Worm (Caenorhabditis elegans) whole organism, late embryonic: ENCODE results near the gene F52B10.3.

Experiments used
- C08G9.2 ChIP-seq: sonication (generic microtip); optimal IDR thresholded peaks from 2 replicates; lab custom pipeline; 2016; ENCODE audit warnings: mild to moderate bottlenecking, missing genetic modification characterization, moderate library complexity, missing compliant biosample characterization
- K02D7.2 ChIP-seq: sonication (generic microtip); optimal IDR thresholded peaks from 2 replicates; lab custom pipeline; 2017; ENCODE audit warnings: mild to moderate bottlenecking, missing genetic modification characterization, missing compliant biosample characterization
- Y22D7AL.16 ChIP-seq: sonication (generic microtip); optimal IDR thresholded peaks from 2 replicates; lab custom pipeline; 2016; ENCODE audit warnings: missing genetic modification characterization, missing compliant biosample characterization
- ama-1 ChIP-seq: fragments of 150-350 bp; optimal IDR thresholded peaks from 2 replicates; lab custom pipeline; 2014
- ceh-14 ChIP-seq: sonication (generic microtip); optimal IDR thresholded peaks from 2 replicates; lab custom pipeline; 2016; ENCODE audit warnings: missing genotype, missing genetic modification characterization, missing compliant biosample characterization
- ceh-18 ChIP-seq: sonication (generic microtip); optimal IDR thresholded peaks from 2 replicates; lab custom pipeline; 2016; ENCODE audit warnings: missing genetic modification characterization, missing compliant biosample characterization
- ceh-19 ChIP-seq: fragments of 200-800 bp; sonication (Bioruptor generic); optimal IDR thresholded peaks from 2 replicates; lab custom pipeline; 2018; ENCODE audit warnings: mild to moderate bottlenecking, missing genetic modification characterization, missing compliant biosample characterization
- ceh-2 ChIP-seq: sonication (generic microtip); optimal IDR thresholded peaks from 2 replicates; lab custom pipeline; 2016; ENCODE audit warnings: missing genotype, missing genetic modification characterization, missing compliant biosample characterization
- ceh-22 ChIP-seq: sonication (generic microtip); optimal IDR thresholded peaks from 2 replicates; lab custom pipeline; 2017; ENCODE audit warnings: missing biosample characterization, missing genetic modification characterization
- ceh-30 ChIP-seq: fragments of 150-350 bp; optimal IDR thresholded peaks from 2 replicates; lab custom pipeline; 2014; ENCODE audit warnings: missing biosample characterization, missing genetic modification characterization
- ceh-34 ChIP-seq: sonication (generic microtip); optimal IDR thresholded peaks from 2 replicates; lab custom pipeline; 2016; ENCODE audit warnings: mild to moderate bottlenecking, missing genetic modification characterization, missing compliant biosample characterization
- ceh-45 ChIP-seq: fragments of 200-800 bp; sonication (Bioruptor generic); IDR thresholded peaks from 2 replicates; pipeline ENCODE4 v1.3.6; 2022; ENCODE audit warnings: missing genetic modification reagents, missing genetic modification characterization, missing compliant biosample characterization
- ceh-9 ChIP-seq: sonication (generic microtip); optimal IDR thresholded peaks from 2 replicates; lab custom pipeline; 2016; ENCODE audit warnings: mild to moderate bottlenecking, missing genetic modification characterization, inconsistent platforms, missing compliant biosample characterization
- dmd-4 ChIP-seq: sonication (generic microtip); optimal IDR thresholded peaks from 2 replicates; lab custom pipeline; 2016; ENCODE audit warnings: borderline replicate concordance, missing genetic modification characterization, missing compliant biosample characterization
- dve-1 ChIP-seq: sonication (generic microtip); optimal IDR thresholded peaks from 2 replicates; lab custom pipeline; 2017; ENCODE audit warnings: antibody characterized with exemption, mild to moderate bottlenecking, missing genetic modification characterization, missing compliant biosample characterization
- ets-4 ChIP-seq: sonication (generic microtip); optimal IDR thresholded peaks from 2 replicates; lab custom pipeline; 2016; ENCODE audit warnings: missing genetic modification characterization, missing compliant biosample characterization
- eyg-1 ChIP-seq: sonication (generic microtip); optimal IDR thresholded peaks from 2 replicates; lab custom pipeline; 2016; ENCODE audit warnings: missing genotype, missing genetic modification characterization, missing compliant biosample characterization
- fkh-10 ChIP-seq: fragments of 150-350 bp; optimal IDR thresholded peaks from 2 replicates; lab custom pipeline; 2014; ENCODE audit warnings: missing biosample characterization, missing genetic modification reagents, missing genetic modification characterization
- fkh-6 ChIP-seq: sonication (generic microtip); optimal IDR thresholded peaks from 2 replicates; lab custom pipeline; 2016; ENCODE audit warnings: missing genetic modification characterization, missing compliant biosample characterization
- gmeb-2 ChIP-seq: sonication (generic microtip); optimal IDR thresholded peaks from 2 replicates; lab custom pipeline; 2016; ENCODE audit warnings: missing genetic modification characterization, inconsistent platforms, missing compliant biosample characterization
- hlh-13 ChIP-seq: fragments of 200-800 bp; sonication (Bioruptor generic); optimal IDR thresholded peaks from 2 replicates; lab custom pipeline; 2018; ENCODE audit warnings: mild to moderate bottlenecking, missing genetic modification characterization, missing compliant biosample characterization
- lim-6 ChIP-seq: sonication (generic microtip); optimal IDR thresholded peaks from 2 replicates; lab custom pipeline; 2016; ENCODE audit warnings: missing genetic modification characterization, missing compliant biosample characterization
- nfya-1 ChIP-seq: sonication (generic microtip); optimal IDR thresholded peaks from 2 replicates; lab custom pipeline; 2017; ENCODE audit warnings: missing genetic modification characterization, mild to moderate bottlenecking, missing compliant biosample characterization, antibody characterized with exemption, moderate library complexity
- npax-4 ChIP-seq: sonication (generic microtip); optimal IDR thresholded peaks from 2 replicates; lab custom pipeline; 2016; ENCODE audit warnings: missing genetic modification characterization, missing compliant biosample characterization
- pax-1 ChIP-seq: fragments of 150-350 bp; optimal IDR thresholded peaks from 2 replicates; lab custom pipeline; 2014; ENCODE audit warnings: missing biosample characterization, missing genetic modification characterization
- pha-2 ChIP-seq: sonication (generic microtip); optimal IDR thresholded peaks from 2 replicates; lab custom pipeline; 2017; ENCODE audit warnings: mild to moderate bottlenecking, missing genetic modification characterization, missing compliant biosample characterization
- ref-2 ChIP-seq: sonication (generic microtip); optimal IDR thresholded peaks from 2 replicates; lab custom pipeline; 2016; ENCODE audit warnings: missing genetic modification characterization, missing compliant biosample characterization
- sox-2 ChIP-seq: fragments of 200-800 bp; sonication (Bioruptor generic); IDR thresholded peaks from 2 replicates; pipeline ENCODE4 v1.3.6; 2022; ENCODE audit warnings: missing genetic modification reagents, missing genetic modification characterization, missing compliant biosample characterization
- syd-9 ChIP-seq: sonication (generic microtip); optimal IDR thresholded peaks from 2 replicates; lab custom pipeline; 2016; ENCODE audit warnings: mild to moderate bottlenecking, missing genetic modification characterization, moderate library complexity, missing compliant biosample characterization
- tbx-2 ChIP-seq: sonication (generic microtip); optimal IDR thresholded peaks from 2 replicates; lab custom pipeline; 2016; ENCODE audit warnings: missing genetic modification characterization, missing compliant biosample characterization
- tbx-7 ChIP-seq: sonication (generic microtip); optimal IDR thresholded peaks from 2 replicates; lab custom pipeline; 2016; ENCODE audit warnings: missing genotype, missing genetic modification characterization, missing compliant biosample characterization
- ttx-3 ChIP-seq: sonication (generic microtip); optimal IDR thresholded peaks from 2 replicates; lab custom pipeline; 2016; ENCODE audit warnings: missing genetic modification reagents, missing genetic modification characterization, missing compliant biosample characterization
- unc-3 ChIP-seq, 2 experiments: fragments of 200-800 bp in 1 of 2; sonication (Bioruptor generic) in 1 of 2; sonication (generic microtip) in 1 of 2; conservative IDR thresholded peaks in 1 of 2; optimal IDR thresholded peaks in 1 of 2; 2 replicates each; pipeline versions ENCODE4 v1.3.6 to Lab custom; 2016 to 2022; ENCODE audit warnings: missing compliant biosample characterization in 2 of 2, missing genetic modification characterization in 2 of 2, missing genetic modification reagents in 1 of 2
- zip-5 ChIP-seq: sonication (generic microtip); optimal IDR thresholded peaks from 2 replicates; lab custom pipeline; 2016; ENCODE audit warnings: missing genetic modification characterization, missing compliant biosample characterization
- ztf-16 ChIP-seq: sonication (generic microtip); optimal IDR thresholded peaks from 2 replicates; lab custom pipeline; 2017; ENCODE audit warnings: missing genetic modification characterization, missing compliant biosample characterization

F52B10.3 gene

ce11 chrX:2874598-2874997, 23.6 kb downstream of the F52B10.3 start:
- TF ChIP-seq ref-2 (tag; lab: Kevin White, UChicago) (no peak), syd-9 (tag; lab: Kevin White, UChicago) (no peak), ceh-2 (tag; lab: Kevin White, UChicago) (no peak), fkh-10 (GFP tag; lab: Kevin White, UChicago) (no peak), Y22D7AL.16 (tag; lab: Kevin White, UChicago) (no peak), ztf-16 (no peak), pax-1 (no peak), pha-2 (tag; lab: Kevin White, UChicago) (no peak)

- TF ChIP-seq C08G9.2 (no peak), gmeb-2 (no peak), npax-4 (tag; lab: Kevin White, UChicago) (no peak), K02D7.2 (tag; lab: Kevin White, UChicago) (no peak)
Observed at ce11 chrX:2873272-2873671, 24.9 kb downstream of the F52B10.3 start.

- TF ChIP-seq ceh-34 (tag; lab: Kevin White, UChicago) (peak; percentile 23), ttx-3 (tag; lab: Kevin White, UChicago) (no peak), fkh-6 (tag; lab: Kevin White, UChicago) (no peak), tbx-7 (tag; lab: Kevin White, UChicago) (no peak), ceh-14 (tag; lab: Kevin White, UChicago) (no peak), ceh-22 (no peak), ceh-9 (tag; lab: Kevin White, UChicago) (no peak), unc-3 (GFP tag; conservative IDR thresholded peaks at IDR 0.05; lab: Robert Waterston, UW) (no peak), unc-3 (tag; optimal IDR thresholded peaks at IDR 0.05; lab: Kevin White, UChicago) (no peak), npax-4 (tag; lab: Kevin White, UChicago) (no peak), ama-1 (lab: Kevin White, UChicago) (no peak), dve-1 (tag; lab: Kevin White, UChicago) (peak; percentile 1), dmd-4 (tag; lab: Kevin White, UChicago) (no peak), hlh-13 (GFP tag; lab: Kevin White, UChicago) (no peak), ceh-18 (no peak), sox-2 (GFP tag; lab: Robert Waterston, UW) (no peak), eyg-1 (tag; lab: Kevin White, UChicago) (no peak), nfya-1 (tag; lab: Kevin White, UChicago) (no peak), ets-4 (tag; lab: Kevin White, UChicago) (peak; percentile 1), ceh-30 (tag; lab: Kevin White, UChicago) (no peak), ceh-19 (no peak), ref-2 (tag; lab: Kevin White, UChicago) (peak; percentile 24), pha-2 (tag; lab: Kevin White, UChicago) (no peak), ceh-2 (tag; lab: Kevin White, UChicago) (no peak), zip-5 (tag; lab: Kevin White, UChicago) (no peak), ceh-45 (GFP tag; lab: Robert Waterston, UW) (no peak)
Observed at ce11 chrX:2871037-2871436, 27.1 kb downstream of the F52B10.3 start, which contains the start of gene F53B3.3. Gene F53B3.3, minus strand, starts transcription at chrX:2871137.

ce11 chrX:2865591-2866217, 32.5 kb downstream of the F52B10.3 start:
- TF ChIP-seq lim-6 = no peak
- no peak for TF ChIP-seq tbx-2 (tag; lab: Kevin White, UChicago)
- TF ChIP-seq ceh-45 (GFP tag; lab: Robert Waterston, UW) = no peak
